Fruit fly (Drosophila melanogaster) whole organism, embryonic: ENCODE measurements around the gene Eig71Ea.

Experiments used
- Abd-B ChIP-seq: fragments of 200-800 bp; sonication (Bioruptor generic); optimal IDR thresholded peaks from 2 replicates; lab custom pipeline; 2018; ENCODE audit warnings: missing biosample characterization, mild to moderate bottlenecking, missing genetic modification characterization, moderate library complexity
- B-H1 ChIP-seq: fragments of 200-800 bp; sonication (Bioruptor generic); IDR thresholded peaks from 3 replicates; pipeline ENCODE4 v1.3.6; 2022; ENCODE audit warnings: missing biosample characterization, missing genetic modification characterization
- CG1024 ChIP-seq: fragments of 200-800 bp; sonication (Bioruptor generic); IDR thresholded peaks from 2 replicates; pipeline ENCODE4 v1.3.6; 2022; ENCODE audit warnings: missing biosample characterization, missing genetic modification characterization
- CG10431 ChIP-seq: fragments of 200-800 bp; sonication (Bioruptor generic); optimal IDR thresholded peaks from 3 replicates; lab custom pipeline; 2018; ENCODE audit warnings: missing biosample characterization, mild to moderate bottlenecking, missing genetic modification characterization
- CG11504 ChIP-seq: fragments of 200-800 bp; sonication (Bioruptor generic); optimal IDR thresholded peaks from 3 replicates; lab custom pipeline; 2019; ENCODE audit warnings: missing biosample characterization, mild to moderate bottlenecking, missing genetic modification characterization, moderate library complexity
- CG12104 ChIP-seq: fragments of 200-800 bp; sonication (Bioruptor generic); optimal IDR thresholded peaks from 3 replicates; lab custom pipeline; 2016; ENCODE audit warnings: missing biosample characterization, missing genetic modification characterization
- CG12391 ChIP-seq: fragments of 200-800 bp; sonication (Bioruptor generic); optimal IDR thresholded peaks from 3 replicates; lab custom pipeline; 2018; ENCODE audit warnings: missing biosample characterization, mild to moderate bottlenecking, missing genetic modification characterization, moderate library complexity
- CG12769 ChIP-seq: fragments of 200-800 bp; sonication (Bioruptor generic); optimal IDR thresholded peaks from 2 replicates; lab custom pipeline; 2019; ENCODE audit warnings: missing biosample characterization, mild to moderate bottlenecking, missing genetic modification characterization, moderate library complexity
- CG14441 ChIP-seq: fragments of 200-800 bp; sonication (Bioruptor generic); IDR thresholded peaks from 2 replicates; pipeline ENCODE4 v1.3.6; 2022; ENCODE audit warnings: missing biosample characterization, missing genetic modification characterization
- CG14667 ChIP-seq: fragments of 200-800 bp; sonication (Bioruptor generic); IDR thresholded peaks from 2 replicates; pipeline ENCODE4 v1.3.6; 2022; ENCODE audit warnings: missing biosample characterization, missing genetic modification characterization
- CG17829 ChIP-seq: fragments of 200-800 bp; optimal IDR thresholded peaks from 2 replicates; lab custom pipeline; 2019; ENCODE audit warnings: missing biosample characterization, mild to moderate bottlenecking, missing genetic modification characterization, moderate library complexity
- CG17912 ChIP-seq: fragments of 200-800 bp; sonication (Bioruptor generic); optimal IDR thresholded peaks from 2 replicates; lab custom pipeline; 2018; ENCODE audit warnings: missing biosample characterization, mild to moderate bottlenecking, missing genetic modification characterization
- CG2129 ChIP-seq: fragments of 200-800 bp; sonication (Bioruptor generic); IDR thresholded peaks from 2 replicates; pipeline ENCODE4 v1.3.6; 2022; ENCODE audit warnings: missing biosample characterization, missing genetic modification characterization; ENCODE audit not compliant: partially characterized antibody
- CG2875 ChIP-seq: fragments of 200-800 bp; sonication (Bioruptor generic); optimal IDR thresholded peaks from 2 replicates; lab custom pipeline; 2017; ENCODE audit warnings: missing biosample characterization, mild to moderate bottlenecking, missing genetic modification characterization, missing genetic modification reagents
- CG33557 ChIP-seq: fragments of 200-800 bp; sonication (Bioruptor generic); optimal IDR thresholded peaks from 2 replicates; lab custom pipeline; 2019; ENCODE audit warnings: missing biosample characterization, mild to moderate bottlenecking, missing genetic modification characterization, moderate library complexity
- CG3726 ChIP-seq: fragments of 200-800 bp; sonication (Bioruptor generic); IDR thresholded peaks from 3 replicates; pipeline ENCODE4, ENCODE4 v1.3.6; 2022; ENCODE audit warnings: missing biosample characterization, missing genetic modification characterization
- CG6791 ChIP-seq: fragments of 200-800 bp; sonication (Bioruptor generic); IDR thresholded peaks from 3 replicates; pipeline ENCODE4 v1.3.6; 2022; ENCODE audit warnings: missing biosample characterization, missing genetic modification characterization; ENCODE audit not compliant: partially characterized antibody
- CG7271 ChIP-seq: fragments of 200-800 bp; sonication (Bioruptor generic); optimal IDR thresholded peaks from 2 replicates; lab custom pipeline; 2018; ENCODE audit warnings: missing biosample characterization, mild to moderate bottlenecking, missing genetic modification characterization, moderate library complexity
- CG7556 ChIP-seq: fragments of 200-800 bp; sonication (Bioruptor generic); optimal IDR thresholded peaks from 2 replicates; lab custom pipeline; 2017; ENCODE audit warnings: missing biosample characterization, mild to moderate bottlenecking, missing genetic modification characterization
- CG8765 ChIP-seq: fragments of 200-800 bp; sonication (Bioruptor generic); IDR thresholded peaks from 2 replicates; pipeline ENCODE4 v1.3.6; 2022; ENCODE audit warnings: missing biosample characterization, missing genetic modification characterization
- CG9932 ChIP-seq: fragments of 200-800 bp; sonication (Bioruptor generic); IDR thresholded peaks from 2 replicates; pipeline ENCODE4 v1.3.6; 2022; ENCODE audit warnings: missing biosample characterization, missing genetic modification characterization
- CrebB ChIP-seq: fragments of 200-800 bp; sonication (Bioruptor generic); optimal IDR thresholded peaks from 3 replicates; lab custom pipeline; 2018; ENCODE audit warnings: missing biosample characterization, mild to moderate bottlenecking, missing genetic modification characterization
- Ets65A ChIP-seq: fragments of 200-800 bp; sonication (Bioruptor generic); peaks from one replicate; lab custom pipeline; 2016; ENCODE audit warnings: missing biosample characterization, missing genetic modification characterization
- Ets97D ChIP-seq: fragments of 200-800 bp; sonication (Bioruptor generic); optimal IDR thresholded peaks from 3 replicates; lab custom pipeline; 2016; ENCODE audit warnings: missing biosample characterization, missing genetic modification characterization
- Fer3 ChIP-seq: fragments of 200-800 bp; sonication (Bioruptor generic); optimal IDR thresholded peaks from 2 replicates; lab custom pipeline; 2018; ENCODE audit warnings: missing biosample characterization, mild to moderate bottlenecking, missing genetic modification characterization, moderate library complexity
- HHEX ChIP-seq: fragments of 200-800 bp; sonication (Bioruptor generic); optimal IDR thresholded peaks from 3 replicates; lab custom pipeline; 2017; ENCODE audit warnings: missing biosample characterization, mild to moderate bottlenecking, missing genetic modification characterization, missing genetic modification reagents
- Meics ChIP-seq: fragments of 200-800 bp; sonication (Bioruptor generic); optimal IDR thresholded peaks from 2 replicates; lab custom pipeline; 2017; ENCODE audit warnings: missing biosample characterization, mild to moderate bottlenecking, missing genetic modification characterization
- ara ChIP-seq: fragments of 200-800 bp; sonication (Bioruptor generic); IDR thresholded peaks from 2 replicates; pipeline ENCODE4 v1.3.6; 2022; ENCODE audit warnings: missing biosample characterization, missing genetic modification characterization
- cato ChIP-seq: fragments of 200-800 bp; sonication (Bioruptor generic); optimal IDR thresholded peaks from 2 replicates; lab custom pipeline; 2016; ENCODE audit warnings: missing biosample characterization, missing genetic modification characterization, borderline replicate concordance
- ci ChIP-seq: fragments of 200-800 bp; sonication (Bioruptor generic); IDR thresholded peaks from 3 replicates; pipeline ENCODE4 v1.3.6; 2022; ENCODE audit warnings: missing biosample characterization, missing genetic modification characterization
- cwo ChIP-seq: fragments of 200-800 bp; sonication (Bioruptor generic); optimal IDR thresholded peaks from 3 replicates; lab custom pipeline; 2017; ENCODE audit warnings: missing biosample characterization, missing genetic modification characterization, mild to moderate bottlenecking, moderate library complexity, missing genetic modification reagents
- disco-r ChIP-seq: fragments of 200-800 bp; sonication (Bioruptor generic); optimal IDR thresholded peaks from 2 replicates; lab custom pipeline; 2016; ENCODE audit warnings: missing biosample characterization, missing genetic modification characterization
- dmrt11E ChIP-seq: fragments of 200-800 bp; sonication (Bioruptor generic); optimal IDR thresholded peaks from 3 replicates; lab custom pipeline; 2018; ENCODE audit warnings: missing biosample characterization, mild to moderate bottlenecking, missing genetic modification characterization, moderate library complexity
- dysf ChIP-seq: fragments of 200-800 bp; sonication (Bioruptor generic); IDR thresholded peaks from 3 replicates; pipeline ENCODE4 v1.3.6; 2022; ENCODE audit warnings: missing biosample characterization, missing genetic modification characterization
- ewg ChIP-seq: fragments of 200-800 bp; sonication (Bioruptor generic); optimal IDR thresholded peaks from 3 replicates; lab custom pipeline; 2017; ENCODE audit warnings: mild to moderate bottlenecking, missing biosample characterization, missing genetic modification reagents, missing genetic modification characterization
- exex ChIP-seq: fragments of 200-800 bp; sonication (Bioruptor generic); optimal IDR thresholded peaks from 4 replicates; lab custom pipeline; 2018; ENCODE audit warnings: missing biosample characterization, mild to moderate bottlenecking, missing genetic modification characterization, moderate library complexity
- gem ChIP-seq: fragments of 200-800 bp; sonication (Bioruptor generic); optimal IDR thresholded peaks from 2 replicates; lab custom pipeline; 2019; ENCODE audit warnings: missing biosample characterization, mild to moderate bottlenecking, missing genetic modification characterization, moderate library complexity
- h ChIP-seq: fragments of >200 bp; optimal IDR thresholded peaks from 2 replicates; lab custom pipeline; 2017
- ind ChIP-seq: fragments of 200-800 bp; sonication (Bioruptor generic); optimal IDR thresholded peaks from 3 replicates; lab custom pipeline; 2016; ENCODE audit warnings: missing biosample characterization, missing genetic modification characterization
- jumu ChIP-seq: fragments of 200-800 bp; sonication (Bioruptor generic); optimal IDR thresholded peaks from 3 replicates; lab custom pipeline; 2016; ENCODE audit warnings: missing biosample characterization, missing genetic modification characterization
- lola ChIP-seq, 3 experiments: fragments of >200 bp in 2 of 3; fragments of 200-800 bp in 1 of 3; sonication (Bioruptor generic) in 1 of 3; optimal IDR thresholded peaks; 2 replicates each; lab custom pipeline; 2017 to 2019; ENCODE audit warnings: missing biosample characterization in 3 of 3, missing genetic modification characterization in 3 of 3, mild to moderate bottlenecking in 1 of 3, moderate library complexity in 1 of 3
- luna ChIP-seq: fragments of 200-800 bp; sonication (Bioruptor generic); optimal IDR thresholded peaks from 2 replicates; lab custom pipeline; 2016; ENCODE audit warnings: missing biosample characterization, missing genetic modification characterization
- nom ChIP-seq: fragments of 200-800 bp; sonication (Bioruptor generic); optimal IDR thresholded peaks from 2 replicates; lab custom pipeline; 2017; ENCODE audit warnings: missing biosample characterization, missing genetic modification characterization, mild to moderate bottlenecking, moderate library complexity, missing genetic modification reagents
- scrt ChIP-seq: fragments of 200-800 bp; sonication (Bioruptor generic); optimal IDR thresholded peaks from 2 replicates; lab custom pipeline; 2018; ENCODE audit warnings: missing biosample characterization, mild to moderate bottlenecking, missing genetic modification characterization, moderate library complexity
- sim ChIP-seq: fragments of 200-800 bp; sonication (Bioruptor generic); IDR thresholded peaks from 2 replicates; pipeline ENCODE4 v1.3.6; 2022; ENCODE audit warnings: missing biosample characterization, missing genetic modification characterization
- sisA ChIP-seq: fragments of 200-800 bp; sonication (Bioruptor generic); IDR thresholded peaks from 2 replicates; pipeline ENCODE4 v1.3.6; 2022; ENCODE audit warnings: missing biosample characterization, missing genetic modification characterization
- tin ChIP-seq: fragments of 200-800 bp; sonication (Bioruptor generic); optimal IDR thresholded peaks from 3 replicates; lab custom pipeline; 2016; ENCODE audit warnings: missing biosample characterization, missing genetic modification characterization
- tx ChIP-seq: fragments of 200-800 bp; sonication (Bioruptor generic); optimal IDR thresholded peaks from 2 replicates; lab custom pipeline; 2016; ENCODE audit warnings: missing biosample characterization, missing genetic modification characterization

Gene Eig71Ea

DNA sequence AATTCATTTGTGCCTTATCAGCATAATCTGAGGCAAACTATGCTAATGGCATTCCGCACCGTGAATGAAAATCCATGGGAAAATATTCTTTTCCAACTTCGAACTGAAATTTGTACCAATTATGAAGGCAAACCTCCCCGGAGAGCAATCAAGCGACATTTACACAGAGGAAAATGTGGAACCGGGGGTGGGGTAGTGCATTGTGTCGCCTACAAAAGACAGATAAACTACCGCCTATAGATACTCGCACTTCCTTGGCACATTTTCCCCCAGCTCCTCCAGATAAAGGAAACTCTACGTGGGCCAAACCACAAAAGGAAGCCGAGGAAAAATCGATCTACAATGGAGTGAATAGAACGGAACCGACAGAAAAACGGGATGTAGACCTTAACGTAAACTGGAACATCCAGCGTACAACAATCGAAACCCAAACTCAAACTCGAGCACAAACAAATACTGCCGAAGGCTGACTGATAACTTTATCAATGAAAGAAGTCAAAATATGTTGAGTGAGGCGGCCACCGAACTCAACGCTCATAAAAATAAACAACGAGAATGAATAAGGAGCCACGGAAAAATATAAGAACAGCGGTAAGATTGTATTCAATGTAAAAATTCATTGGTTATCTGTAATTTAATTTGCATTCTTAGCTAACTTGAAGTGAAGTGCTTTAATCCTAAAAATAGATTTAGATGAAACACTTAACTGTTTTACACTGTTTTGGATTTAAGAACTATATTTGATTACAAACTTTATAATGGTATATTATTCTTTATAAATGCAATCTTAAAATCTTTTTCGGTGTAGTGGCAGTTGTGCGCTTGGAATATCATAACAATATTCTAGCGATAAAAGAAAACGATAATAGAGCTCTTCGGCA, 41.5 kb upstream of the Eig71Ea start (continued):
- TF ChIP-seq sisA (GFP tag; lab: Robert Waterston, UW) (peak; percentile 43; the same call in 1 of the 2 replicates), jumu (no peak), CG7556 (GFP tag; lab: Kevin White, UChicago) (peak; percentile 65), CG12104 (GFP tag; lab: Kevin White, UChicago) (peak; percentile 11), dmrt11E (tag; lab: Kevin White, UChicago) (peak; percentile 54), lola (GFP tag; optimal IDR thresholded peaks at IDR 0.05; lab: Kevin White, UChicago) (peak in 1 of 3 experiments; percentile 35), cato (GFP tag; lab: Kevin White, UChicago) (no peak), ind (GFP tag; lab: Kevin White, UChicago) (peak; percentile 11), CG1024 (GFP tag; lab: Robert Waterston, UW) (peak; percentile 31; the same call in 1 of the 2 replicates), tin (GFP tag; lab: Kevin White, UChicago) (peak; percentile 46), CG33557 (GFP tag; lab: Kevin White, UChicago) (peak; percentile 39), cwo (GFP tag; lab: Kevin White, UChicago) (peak; percentile 65), CG3726 (GFP tag; lab: Robert Waterston, UW) (no peak), CG11504 (peak; percentile 62), ci (GFP tag; lab: Robert Waterston, UW) (no peak), CG2875 (GFP tag; lab: Kevin White, UChicago) (peak; percentile 32), CG2129 (GFP tag; lab: Robert Waterston, UW) (no peak), exex (tag; lab: Kevin White, UChicago) (peak; percentile 56), h (lab: Kevin White, UChicago) (no peak), CG17829 (peak; percentile 72), CG14441 (GFP tag; lab: Robert Waterston, UW) (0 out of 2 replicates have a peak, but pooled peaks have one; percentile 19), CG12391 (peak; percentile 59), ewg (GFP tag; lab: Kevin White, UChicago) (no peak), disco-r (GFP tag; lab: Kevin White, UChicago) (peak; percentile 1), scrt (GFP tag; lab: Kevin White, UChicago) (peak; percentile 18), dysf (0 out of 3 replicates have a peak, but pooled peaks have one; percentile 21)

DNA sequence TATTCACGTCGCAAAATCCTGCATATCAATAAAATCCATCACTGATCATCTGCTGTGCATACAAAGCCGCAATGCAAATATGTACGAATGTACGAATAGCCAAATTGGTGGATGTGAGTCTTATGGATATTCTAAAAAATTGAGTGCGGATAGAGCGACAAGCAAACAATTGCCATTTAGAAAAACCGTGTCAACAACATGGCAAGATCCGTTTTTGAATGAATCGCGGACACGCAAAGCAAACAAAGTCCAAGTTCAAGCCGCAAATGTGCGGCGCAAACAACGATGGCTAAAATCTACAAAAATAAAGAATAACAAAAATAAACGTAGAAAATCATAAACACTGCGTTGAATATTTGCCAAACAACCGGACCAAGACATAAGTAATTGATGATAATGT, 40.1 kb upstream of the Eig71Ea start:
- TF ChIP-seq CG7271 (tag; lab: Kevin White, UChicago) (no peak), tx (GFP tag; lab: Kevin White, UChicago) (no peak), CG9932 (peak; percentile 31; the same call in 1 of the 2 replicates), CG8765 (no peak), Abd-B (GFP tag; lab: Kevin White, UChicago) (no peak), HHEX (GFP tag; lab: Kevin White, UChicago) (peak; percentile 17), B-H1 (no peak), Meics (GFP tag; lab: Kevin White, UChicago) (peak; percentile 35), Ets65A (GFP tag; lab: Kevin White, UChicago) (no peak), luna (GFP tag; lab: Kevin White, UChicago) (peak; percentile 40), nom (GFP tag; lab: Kevin White, UChicago) (no peak), ara (no peak), CG12769 (tag; lab: Kevin White, UChicago) (peak; percentile 17), CG10431 (GFP tag; lab: Kevin White, UChicago) (no peak), CG14667 (GFP tag; lab: Robert Waterston, UW) (no peak), CG6791 (no peak), gem (tag; lab: Kevin White, UChicago) (peak; percentile 16), sim (no peak), CrebB (tag; lab: Kevin White, UChicago) (peak; percentile 28), Ets97D (GFP tag; lab: Kevin White, UChicago) (no peak), Fer3 (peak; percentile 17), lola (GFP tag; optimal IDR thresholded peaks at IDR 0.05; lab: Kevin White, UChicago) (no peak), CG17912 (no peak)
